Fruit fly (Drosophila melanogaster) whole organism, embryonic: ENCODE measurements around the gene CG12945.

ENCODE experiments used
- BEAF-32 ChIP-seq: fragments of 200-800 bp; sonication (Bioruptor generic); optimal IDR thresholded peaks from 3 replicates; lab custom pipeline; 2017; ENCODE audit warnings: missing biosample characterization, missing genetic modification characterization, mild to moderate bottlenecking, moderate library complexity, missing genetic modification reagents
- CG10366 ChIP-seq: fragments of 200-800 bp; sonication (Bioruptor generic); IDR thresholded peaks from 2 replicates; pipeline ENCODE4 v1.3.6; 2022; ENCODE audit warnings: missing biosample characterization, missing genetic modification characterization
- CG11093 ChIP-seq: fragments of 200-800 bp; sonication (Bioruptor generic); IDR thresholded peaks from 3 replicates; pipeline ENCODE4 v1.3.6; 2022; ENCODE audit warnings: missing biosample characterization, missing genetic modification characterization
- CG12104 ChIP-seq: fragments of 200-800 bp; sonication (Bioruptor generic); optimal IDR thresholded peaks from 3 replicates; lab custom pipeline; 2016; ENCODE audit warnings: missing biosample characterization, missing genetic modification characterization
- CG12769 ChIP-seq: fragments of 200-800 bp; sonication (Bioruptor generic); optimal IDR thresholded peaks from 2 replicates; lab custom pipeline; 2019; ENCODE audit warnings: missing biosample characterization, mild to moderate bottlenecking, missing genetic modification characterization, moderate library complexity
- CG13775 ChIP-seq: fragments of 200-800 bp; sonication (Bioruptor generic); optimal IDR thresholded peaks from 3 replicates; lab custom pipeline; 2017; ENCODE audit warnings: missing biosample characterization, mild to moderate bottlenecking, missing genetic modification characterization
- CG17612 ChIP-seq: fragments of 200-800 bp; sonication (Bioruptor generic); IDR thresholded peaks from 2 replicates; pipeline ENCODE4 v1.3.6; 2022; ENCODE audit warnings: missing biosample characterization, missing genetic modification characterization
- CG18262 ChIP-seq: fragments of 200-800 bp; optimal IDR thresholded peaks from 3 replicates; lab custom pipeline; 2019; ENCODE audit warnings: missing biosample characterization, mild to moderate bottlenecking, missing genetic modification characterization, moderate library complexity
- CG2129 ChIP-seq: fragments of 200-800 bp; sonication (Bioruptor generic); IDR thresholded peaks from 2 replicates; pipeline ENCODE4 v1.3.6; 2022; ENCODE audit warnings: missing biosample characterization, missing genetic modification characterization; ENCODE audit not compliant: partially characterized antibody
- CG31224 ChIP-seq: fragments of 200-800 bp; sonication (Bioruptor generic); IDR thresholded peaks from 2 replicates; pipeline ENCODE4 v1.3.6; 2022; ENCODE audit warnings: missing biosample characterization, missing genetic modification characterization
- CG4360 ChIP-seq: fragments of 200-800 bp; sonication (Bioruptor generic); IDR thresholded peaks from 2 replicates; pipeline ENCODE4 v1.3.6; 2022; ENCODE audit warnings: missing biosample characterization, missing genetic modification characterization
- CG4854 ChIP-seq: fragments of 200-800 bp; sonication (Bioruptor generic); optimal IDR thresholded peaks from 2 replicates; lab custom pipeline; 2016; ENCODE audit warnings: missing biosample characterization, missing genetic modification characterization, inconsistent platforms
- CG6654 ChIP-seq: fragments of 200-800 bp; sonication (Bioruptor generic); optimal IDR thresholded peaks from 2 replicates; lab custom pipeline; 2017; ENCODE audit warnings: missing biosample characterization, mild to moderate bottlenecking, missing genetic modification characterization
- CG7556 ChIP-seq: fragments of 200-800 bp; sonication (Bioruptor generic); optimal IDR thresholded peaks from 2 replicates; lab custom pipeline; 2017; ENCODE audit warnings: missing biosample characterization, mild to moderate bottlenecking, missing genetic modification characterization
- CG9932 ChIP-seq: fragments of 200-800 bp; sonication (Bioruptor generic); IDR thresholded peaks from 2 replicates; pipeline ENCODE4 v1.3.6; 2022; ENCODE audit warnings: missing biosample characterization, missing genetic modification characterization
- CkIIα-i1 ChIP-seq: fragments of 200-800 bp; sonication (Bioruptor generic); IDR thresholded peaks from 2 replicates; pipeline ENCODE4 v1.3.6; 2022; ENCODE audit warnings: missing biosample characterization, missing genetic modification characterization
- Dip2 ChIP-seq: fragments of 200-800 bp; sonication (Bioruptor generic); IDR thresholded peaks from 2 replicates; pipeline ENCODE4 v1.3.6; 2022; ENCODE audit warnings: missing biosample characterization, missing genetic modification characterization
- Dp ChIP-seq: fragments of 200-800 bp; sonication (Bioruptor generic); optimal IDR thresholded peaks from 2 replicates; lab custom pipeline; 2018; ENCODE audit warnings: missing biosample characterization, mild to moderate bottlenecking, missing genetic modification characterization, moderate library complexity
- E2f1 ChIP-seq: fragments of 200-800 bp; sonication (Bioruptor generic); IDR thresholded peaks from 2 replicates; pipeline ENCODE4 v1.3.6; 2022; ENCODE audit warnings: missing biosample characterization, missing genetic modification characterization
- Elba2 ChIP-seq: fragments of 200-800 bp; sonication (Bioruptor generic); optimal IDR thresholded peaks from 3 replicates; lab custom pipeline; 2016; ENCODE audit warnings: missing biosample characterization, missing genetic modification characterization
- Ets65A ChIP-seq: fragments of 200-800 bp; sonication (Bioruptor generic); peaks from one replicate; lab custom pipeline; 2016; ENCODE audit warnings: missing biosample characterization, missing genetic modification characterization
- Fer2 ChIP-seq: fragments of 200-800 bp; sonication (Bioruptor generic); optimal IDR thresholded peaks from 2 replicates; lab custom pipeline; 2018; ENCODE audit warnings: missing biosample characterization, mild to moderate bottlenecking, missing genetic modification characterization, moderate library complexity
- Hey ChIP-seq: fragments of 200-800 bp; sonication (Bioruptor generic); optimal IDR thresholded peaks from 3 replicates; lab custom pipeline; 2018; ENCODE audit warnings: missing biosample characterization, mild to moderate bottlenecking, missing genetic modification characterization
- HmgZ ChIP-seq: fragments of 200-800 bp; sonication (Bioruptor generic); optimal IDR thresholded peaks from 2 replicates; lab custom pipeline; 2018; ENCODE audit warnings: missing biosample characterization, mild to moderate bottlenecking, missing genetic modification characterization
- MESR4 ChIP-seq: fragments of 200-800 bp; sonication (Bioruptor generic); optimal IDR thresholded peaks from 2 replicates; lab custom pipeline; 2018; ENCODE audit warnings: missing biosample characterization, mild to moderate bottlenecking, missing genetic modification characterization, moderate library complexity
- NC2α ChIP-seq: fragments of 200-800 bp; sonication (Bioruptor generic); optimal IDR thresholded peaks from 2 replicates; lab custom pipeline; 2016; ENCODE audit warnings: missing biosample characterization, missing genetic modification characterization
- Nf-YB ChIP-seq: fragments of 200-800 bp; sonication (Bioruptor generic); optimal IDR thresholded peaks from 3 replicates; lab custom pipeline; 2019; ENCODE audit warnings: missing biosample characterization, mild to moderate bottlenecking, missing genetic modification characterization, moderate library complexity
- Ptx1 ChIP-seq: fragments of 200-800 bp; sonication (Bioruptor generic); IDR thresholded peaks from 2 replicates; pipeline ENCODE4 v1.3.6; 2022; ENCODE audit warnings: missing biosample characterization, missing genetic modification characterization
- Rfx ChIP-seq: fragments of 200-800 bp; sonication (Bioruptor generic); IDR thresholded peaks from 2 replicates; pipeline ENCODE4 v1.3.6; 2022; ENCODE audit warnings: missing biosample characterization, missing genetic modification characterization
- YL-1 ChIP-seq: fragments of 200-800 bp; sonication (Bioruptor generic); optimal IDR thresholded peaks from 3 replicates; lab custom pipeline; 2017; ENCODE audit warnings: missing biosample characterization, mild to moderate bottlenecking, missing genetic modification characterization
- al ChIP-seq: fragments of 200-800 bp; sonication (Bioruptor generic); IDR thresholded peaks from 2 replicates; pipeline ENCODE4 v1.3.6; 2022; ENCODE audit warnings: missing biosample characterization, missing genetic modification characterization
- ato ChIP-seq: fragments of 200-800 bp; sonication (Bioruptor generic); IDR thresholded peaks from 2 replicates; pipeline ENCODE4 v1.3.6; 2022; ENCODE audit warnings: missing biosample characterization, missing genetic modification characterization; ENCODE audit not compliant: partially characterized antibody
- bsh ChIP-seq, 2 experiments: fragments of 200-800 bp; sonication (Bioruptor generic); optimal IDR thresholded peaks; 2 replicates each; lab custom pipeline; 2017 to 2018; ENCODE audit warnings: mild to moderate bottlenecking in 2 of 2, missing biosample characterization in 2 of 2, missing genetic modification characterization in 2 of 2, moderate library complexity in 1 of 2
- cad ChIP-seq: fragments of >200 bp; optimal IDR thresholded peaks from 2 replicates; lab custom pipeline; 2017; ENCODE audit warnings: missing biosample characterization, missing genetic modification characterization
- chn ChIP-seq: fragments of 200-800 bp; sonication (Bioruptor generic); optimal IDR thresholded peaks from 2 replicates; lab custom pipeline; 2016; ENCODE audit warnings: missing biosample characterization, missing genetic modification characterization
- fd96Cb ChIP-seq: fragments of 200-800 bp; sonication (Bioruptor generic); optimal IDR thresholded peaks from 2 replicates; lab custom pipeline; 2018; ENCODE audit warnings: missing biosample characterization, mild to moderate bottlenecking, missing genetic modification characterization, moderate library complexity
- fru ChIP-seq: fragments of >200 bp; optimal IDR thresholded peaks from 2 replicates; lab custom pipeline; 2017
- fu2 ChIP-seq: fragments of 200-800 bp; sonication (Bioruptor generic); optimal IDR thresholded peaks from 2 replicates; lab custom pipeline; 2016; ENCODE audit warnings: missing biosample characterization, missing genetic modification characterization
- nerfin-2 ChIP-seq: fragments of 200-800 bp; sonication (Bioruptor generic); IDR thresholded peaks from 2 replicates; pipeline ENCODE4 v1.3.6; 2022; ENCODE audit warnings: missing biosample characterization, missing genetic modification characterization; ENCODE audit not compliant: partially characterized antibody
- nmo ChIP-seq: fragments of 200-800 bp; sonication (Bioruptor generic); optimal IDR thresholded peaks from 2 replicates; lab custom pipeline; 2018; ENCODE audit warnings: missing biosample characterization, mild to moderate bottlenecking, missing genetic modification characterization, moderate library complexity
- pan ChIP-seq, 4 experiments: fragments of >200 bp in 3 of 4; fragments of 200-800 bp in 1 of 4; sonication (Bioruptor generic) in 1 of 4; optimal IDR thresholded peaks in 3 of 4; IDR thresholded peaks in 1 of 4; 2 replicates each; pipeline versions ENCODE4 v1.3.6 to Lab custom; 2017 to 2022; ENCODE audit warnings: missing biosample characterization in 2 of 4, missing genetic modification characterization in 2 of 4, mixed read lengths in 1 of 4
- pfk ChIP-seq: fragments of 200-800 bp; sonication (Bioruptor generic); optimal IDR thresholded peaks from 2 replicates; lab custom pipeline; 2018; ENCODE audit warnings: missing biosample characterization, mild to moderate bottlenecking, missing genetic modification characterization, moderate library complexity
- pho ChIP-seq: fragments of 200-800 bp; sonication (Bioruptor generic); optimal IDR thresholded peaks from 2 replicates; lab custom pipeline; 2016; ENCODE audit warnings: missing biosample characterization, missing genetic modification characterization
- pita ChIP-seq: fragments of 200-800 bp; sonication (Bioruptor generic); optimal IDR thresholded peaks from 2 replicates; lab custom pipeline; 2017; ENCODE audit warnings: missing biosample characterization, mild to moderate bottlenecking, missing genetic modification characterization
- rib ChIP-seq: fragments of 200-800 bp; sonication (Bioruptor generic); IDR thresholded peaks from 2 replicates; pipeline ENCODE4 v1.3.6; 2022; ENCODE audit warnings: missing biosample characterization, missing genetic modification characterization
- row ChIP-seq: fragments of 200-800 bp; sonication (Bioruptor generic); IDR thresholded peaks from 3 replicates; pipeline ENCODE4 v1.3.6; 2022; ENCODE audit warnings: missing biosample characterization, missing genetic modification characterization
- salm ChIP-seq: fragments of 200-800 bp; sonication (Bioruptor generic); optimal IDR thresholded peaks from 2 replicates; lab custom pipeline; 2018; ENCODE audit warnings: missing biosample characterization, mild to moderate bottlenecking, missing genetic modification characterization
- sisA ChIP-seq: fragments of 200-800 bp; sonication (Bioruptor generic); IDR thresholded peaks from 2 replicates; pipeline ENCODE4 v1.3.6; 2022; ENCODE audit warnings: missing biosample characterization, missing genetic modification characterization
- slou ChIP-seq: fragments of 200-800 bp; sonication (Bioruptor generic); optimal IDR thresholded peaks from 3 replicates; lab custom pipeline; 2016; ENCODE audit warnings: missing biosample characterization, missing genetic modification characterization
- yki ChIP-seq: fragments of >200 bp; optimal IDR thresholded peaks from 3 replicates; lab custom pipeline; 2018

The CG12945 gene

dm6 chr3R:9800644-9801330 lies 9.8 kb upstream of the CG12945 start, which contains the start of the genes CG9467 and CG8526 (continued):
- TF ChIP-seq al (GFP tag; lab: Robert Waterston, UW) (peak; percentile 57), rib (no peak), HmgZ (tag; lab: Kevin White, UChicago) (peak; percentile 51), yki (lab: Kevin White, UChicago) (no peak), row (GFP tag; lab: Robert Waterston, UW) (peak; percentile 97), CG12769 (no peak), CG4360 (GFP tag; lab: Robert Waterston, UW) (no peak), NC2α (GFP tag; lab: Kevin White, UChicago) (no peak), CG18262 (tag; lab: Kevin White, UChicago) (peak; percentile 69), bsh (GFP tag; optimal IDR thresholded peaks at IDR 0.05; lab: Kevin White, UChicago) (peak in 1 of 2 experiments; percentile 48), Dip2 (GFP tag; lab: Robert Waterston, UW) (no peak), chn (GFP tag; lab: Kevin White, UChicago) (peak; percentile 44), salm (tag; lab: Kevin White, UChicago) (peak; percentile 4), BEAF-32 (GFP tag; lab: Kevin White, UChicago) (peak; percentile 89), sisA (GFP tag; lab: Robert Waterston, UW) (peak; percentile 58; the same call in 1 of the 2 replicates), YL-1 (GFP tag; lab: Kevin White, UChicago) (peak; percentile 74), fu2 (GFP tag; lab: Kevin White, UChicago) (no peak), Rfx (GFP tag; lab: Robert Waterston, UW) (peak; percentile 68; the same call in 1 of the 2 replicates), CG9932 (peak; percentile 86), CG12104 (GFP tag; lab: Kevin White, UChicago) (peak; percentile 58), CG31224 (GFP tag; lab: Robert Waterston, UW) (0 out of 2 replicates have a peak, but pooled peaks have one; percentile 26), cad (no peak), CG11093 (GFP tag; lab: Robert Waterston, UW) (0 out of 3 replicates have a peak, but pooled peaks have one; percentile 41), CG10366 (GFP tag; lab: Robert Waterston, UW) (peak; percentile 54; the same call in 1 of the 2 replicates), Ets65A (GFP tag; lab: Kevin White, UChicago) (peak; percentile 93), CG4854 (GFP tag; lab: Kevin White, UChicago) (peak; percentile 33), pan (optimal IDR thresholded peaks at IDR 0.05; lab: Kevin White, UChicago) (no peak), pan (GFP tag; optimal IDR thresholded peaks at IDR 0.05 in 1 of 2, IDR thresholded peaks at IDR 0.05 in 1 of 2) (peak in 1 of 2 experiments; percentile 34), nmo (GFP tag; lab: Kevin White, UChicago) (peak; percentile 91), fd96Cb (tag; lab: Kevin White, UChicago) (peak; percentile 36), Dp (GFP tag; lab: Kevin White, UChicago) (peak; percentile 77), Nf-YB (no peak), slou (GFP tag; lab: Kevin White, UChicago) (peak; percentile 59), CG6654 (GFP tag; lab: Kevin White, UChicago) (no peak), CG7556 (peak; percentile 35), Elba2 (GFP tag; lab: Kevin White, UChicago) (no peak), ato (GFP tag; lab: Robert Waterston, UW) (no peak), Ptx1 (GFP tag; lab: Robert Waterston, UW) (peak; percentile 67; the same call in 1 of the 2 replicates), MESR4 (GFP tag; lab: Kevin White, UChicago) (peak; percentile 86), E2f1 (GFP tag; lab: Robert Waterston, UW) (peak; percentile 38; the same call in 1 of the 2 replicates), CG13775 (peak; percentile 76), nerfin-2 (no peak), pita (GFP tag; lab: Kevin White, UChicago) (no peak), pfk (no peak), CG2129 (GFP tag; lab: Robert Waterston, UW) (peak; percentile 66), CG17612 (no peak), Hey (tag; lab: Kevin White, UChicago) (no peak), Fer2 (tag; lab: Kevin White, UChicago) (peak; percentile 30), CkIIα-i1 (GFP tag; lab: Robert Waterston, UW) (no peak), fru (no peak), pho (GFP tag; lab: Kevin White, UChicago) (peak; percentile 11)
